Worm (Caenorhabditis elegans) whole organism, young adult: ENCODE results near the gene F14F7.5.

ENCODE experiments used
- F22D6.2 ChIP-seq: sonication (generic microtip); optimal IDR thresholded peaks from 2 replicates; lab custom pipeline; 2016; ENCODE audit warnings: mild to moderate bottlenecking, missing genetic modification characterization, missing compliant biosample characterization
- F23B12.7 ChIP-seq: sonication (generic microtip); optimal IDR thresholded peaks from 2 replicates; lab custom pipeline; 2017; ENCODE audit warnings: missing genetic modification characterization, mild to moderate bottlenecking, missing compliant biosample characterization, antibody characterized with exemption, moderate library complexity; ENCODE audit not compliant: insufficient read depth
- F49E8.2 ChIP-seq: sonication (generic microtip); optimal IDR thresholded peaks from 3 replicates; lab custom pipeline; 2017; ENCODE audit warnings: missing genetic modification characterization, mild to moderate bottlenecking, missing compliant biosample characterization, antibody characterized with exemption, moderate library complexity; ENCODE audit not compliant: insufficient read depth
- Y56A3A.18 ChIP-seq: fragments of 200-800 bp; sonication (Bioruptor generic); IDR thresholded peaks from 2 replicates; pipeline ENCODE4 v1.3.6; 2022; ENCODE audit warnings: missing genetic modification reagents, missing genetic modification characterization, missing compliant biosample characterization
- ZK185.1 ChIP-seq: sonication (generic microtip); optimal IDR thresholded peaks from 2 replicates; lab custom pipeline; 2016; ENCODE audit warnings: mild to moderate bottlenecking, missing genetic modification characterization, missing compliant biosample characterization; ENCODE audit not compliant: poor library complexity, severe bottlenecking
- akir-1 ChIP-seq: fragments of 200-800 bp; sonication (Bioruptor generic); optimal IDR thresholded peaks from 2 replicates; lab custom pipeline; 2018; ENCODE audit warnings: mild to moderate bottlenecking, missing genetic modification characterization, moderate library complexity, missing compliant biosample characterization
- ceh-40 ChIP-seq: fragments of 200-800 bp; sonication (Bioruptor generic); IDR thresholded peaks from 2 replicates; pipeline ENCODE4 v1.3.6; 2022; ENCODE audit warnings: missing genetic modification characterization, missing compliant biosample characterization
- chd-7 ChIP-seq: sonication (generic microtip); optimal IDR thresholded peaks from 2 replicates; lab custom pipeline; 2016; ENCODE audit warnings: mild to moderate bottlenecking, missing genetic modification characterization, moderate library complexity, missing compliant biosample characterization
- dox-1 ChIP-seq: fragments of 200-800 bp; sonication (Bioruptor generic); IDR thresholded peaks from 2 replicates; pipeline ENCODE4 v1.3.6; 2022; ENCODE audit warnings: missing genetic modification reagents, missing genetic modification characterization, missing compliant biosample characterization
- dpl-1 ChIP-seq: fragments of 150-350 bp; optimal IDR thresholded peaks from 2 replicates; lab custom pipeline; 2014; ENCODE audit warnings: missing biosample characterization, missing genetic modification reagents, missing genetic modification characterization
- egrh-3 ChIP-seq: fragments of 200-800 bp; sonication (Bioruptor generic); IDR thresholded peaks from 2 replicates; pipeline ENCODE4 v1.3.6; 2022; ENCODE audit warnings: missing genetic modification reagents, missing genetic modification characterization, missing compliant biosample characterization
- gei-17 ChIP-seq: fragments of 200-800 bp; sonication (Bioruptor generic); optimal IDR thresholded peaks from 2 replicates; lab custom pipeline; 2018; ENCODE audit warnings: mild to moderate bottlenecking, missing genetic modification characterization, missing compliant biosample characterization
- hsf-1 ChIP-seq: fragments of 200-800 bp; sonication (Bioruptor generic); IDR thresholded peaks from 2 replicates; pipeline ENCODE4 v1.3.6; 2022; ENCODE audit warnings: missing genetic modification reagents, missing genetic modification characterization, missing compliant biosample characterization
- let-526 ChIP-seq: fragments of 200-800 bp; sonication (Bioruptor generic); IDR thresholded peaks from 2 replicates; pipeline ENCODE4 v1.3.6; 2022; ENCODE audit warnings: missing genetic modification reagents, missing genetic modification characterization, missing compliant biosample characterization
- lin-35 ChIP-seq, 3 experiments: fragments of 150-350 bp in 2 of 3; sonication (generic microtip) in 1 of 3; optimal IDR thresholded peaks; 2 replicates each; lab custom pipeline; 2014 to 2018; ENCODE audit warnings: missing biosample characterization in 3 of 3, missing genetic modification characterization in 3 of 3, missing genetic modification reagents in 3 of 3
- madf-10 ChIP-seq: sonication (generic microtip); optimal IDR thresholded peaks from 2 replicates; lab custom pipeline; 2016; ENCODE audit warnings: mild to moderate bottlenecking, missing genetic modification characterization, missing compliant biosample characterization
- mxl-1 ChIP-seq: sonication (generic microtip); optimal IDR thresholded peaks from 2 replicates; lab custom pipeline; 2016; ENCODE audit warnings: missing genetic modification characterization, missing compliant biosample characterization
- nfya-2 ChIP-seq: fragments of 200-800 bp; sonication (Bioruptor generic); IDR thresholded peaks from 2 replicates; pipeline ENCODE4 v1.3.6; 2022; ENCODE audit warnings: missing genetic modification reagents, missing genetic modification characterization, missing compliant biosample characterization
- nfyb-1 ChIP-seq: fragments of 200-800 bp; sonication (Bioruptor generic); IDR thresholded peaks from 2 replicates; pipeline ENCODE4 v1.3.6; 2022; ENCODE audit warnings: missing genetic modification reagents, missing genetic modification characterization, missing compliant biosample characterization
- nhr-120 ChIP-seq: fragments of 200-800 bp; sonication (Bioruptor generic); IDR thresholded peaks from 2 replicates; pipeline ENCODE4 v1.3.6; 2022; ENCODE audit warnings: missing genetic modification characterization, missing compliant biosample characterization
- nhr-27 ChIP-seq: fragments of 200-800 bp; sonication (Bioruptor generic); optimal IDR thresholded peaks from 2 replicates; lab custom pipeline; 2018; ENCODE audit warnings: mild to moderate bottlenecking, missing genetic modification characterization, moderate library complexity, missing compliant biosample characterization
- nhr-90 ChIP-seq: sonication (generic microtip); optimal IDR thresholded peaks from 2 replicates; lab custom pipeline; 2016; ENCODE audit warnings: missing genotype, mild to moderate bottlenecking, missing genetic modification characterization, missing compliant biosample characterization
- snpc-3.4 ChIP-seq: sonication (generic microtip); optimal IDR thresholded peaks from 2 replicates; lab custom pipeline; 2017; ENCODE audit warnings: missing genetic modification characterization, mild to moderate bottlenecking, missing compliant biosample characterization, antibody characterized with exemption, moderate library complexity, missing genotype, missing genetic modification reagents
- snpc-4 ChIP-seq, 5 experiments: fragments of 150-350 bp in 1 of 5; sonication (generic microtip) in 4 of 5; optimal IDR thresholded peaks; 2 replicates each; lab custom pipeline; 2014 to 2018; ENCODE audit warnings: missing genetic modification characterization in 5 of 5, missing biosample characterization in 3 of 5, antibody characterized with exemption in 2 of 5, mild to moderate bottlenecking in 2 of 5, missing compliant biosample characterization in 2 of 5, missing genotype in 2 of 5, moderate library complexity in 2 of 5, missing genetic modification reagents in 1 of 5
- somi-1 ChIP-seq: fragments of 200-800 bp; sonication (Bioruptor generic); optimal IDR thresholded peaks from 2 replicates; lab custom pipeline; 2018; ENCODE audit warnings: mild to moderate bottlenecking, missing genetic modification characterization, missing compliant biosample characterization
- xnd-1 ChIP-seq: sonication (generic microtip); optimal IDR thresholded peaks from 2 replicates; lab custom pipeline; 2016; ENCODE audit warnings: missing genotype, missing genetic modification reagents, missing genetic modification characterization, missing compliant biosample characterization
- zfh-2 ChIP-seq: fragments of 200-800 bp; sonication (Bioruptor generic); conservative IDR thresholded peaks from 2 replicates; pipeline ENCODE4 v1.3.6; 2022; ENCODE audit warnings: missing genetic modification reagents, missing genetic modification characterization, missing compliant biosample characterization
- ztf-22 ChIP-seq: fragments of 200-800 bp; sonication (Bioruptor generic); optimal IDR thresholded peaks from 2 replicates; lab custom pipeline; 2018; ENCODE audit warnings: mild to moderate bottlenecking, missing genetic modification characterization, moderate library complexity, missing compliant biosample characterization
- ztf-25 ChIP-seq: fragments of 200-800 bp; sonication (Bioruptor generic); IDR thresholded peaks from 2 replicates; pipeline ENCODE4 v1.3.6; 2022; ENCODE audit warnings: missing genetic modification reagents, missing genetic modification characterization, missing compliant biosample characterization
- ztf-28 ChIP-seq: fragments of 200-800 bp; sonication (Bioruptor generic); IDR thresholded peaks from 2 replicates; pipeline ENCODE4 v1.3.6; 2022; ENCODE audit warnings: missing genetic modification reagents, missing genetic modification characterization, missing compliant biosample characterization
- ztf-3 ChIP-seq: fragments of 200-800 bp; sonication (Bioruptor generic); optimal IDR thresholded peaks from 2 replicates; lab custom pipeline; 2018; ENCODE audit warnings: mild to moderate bottlenecking, missing genetic modification characterization, missing compliant biosample characterization

The F14F7.5 gene

DNA sequence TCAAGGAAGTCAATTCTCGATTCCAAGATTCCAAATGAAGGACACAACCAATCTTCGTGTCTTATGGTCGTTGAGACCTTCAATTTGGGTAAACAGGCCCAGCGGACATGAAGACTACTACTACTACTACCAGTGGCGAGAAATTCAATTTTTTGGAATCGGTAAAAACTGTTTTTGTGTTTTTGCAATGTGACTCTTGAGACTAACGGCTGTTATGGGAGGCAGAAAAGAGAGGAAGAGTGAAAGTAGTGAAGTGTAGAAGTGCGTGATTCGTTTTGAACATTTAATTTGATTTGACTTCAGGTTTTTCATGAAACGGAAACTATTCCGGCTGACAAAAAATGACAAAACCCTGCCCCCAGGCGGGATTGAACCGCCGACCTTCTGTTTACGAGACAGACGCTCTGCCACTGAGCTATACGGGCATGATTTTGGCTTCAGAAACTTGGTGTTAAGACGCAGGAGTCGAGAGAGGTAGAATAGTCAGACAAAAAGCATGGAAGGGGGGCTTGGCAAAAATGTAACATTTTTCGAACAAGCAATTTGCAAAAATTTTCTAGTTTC, 16.0 kb upstream of the F14F7.5 start (continued):
- no peak for TF ChIP-seq nhr-27 (tag; lab: Kevin White, UChicago)
- no peak for TF ChIP-seq xnd-1 (tag; lab: Kevin White, UChicago)
- 0 out of 2 replicates have a peak, but pooled peaks have one; percentile 42 for TF ChIP-seq ceh-40 (GFP tag; lab: Robert Waterston, UW)
- peak in 1 of 3 experiments; percentile 44 for TF ChIP-seq lin-35 (GFP tag; optimal IDR thresholded peaks at IDR 0.05; lab: Kevin White, UChicago)
- peak; percentile 78; the same call in 1 of the 2 replicates for TF ChIP-seq nfyb-1
- TF ChIP-seq madf-10 (tag; lab: Kevin White, UChicago): peak; percentile 44
- TF ChIP-seq somi-1 (GFP tag; lab: Kevin White, UChicago): peak; percentile 13
- no peak for TF ChIP-seq ztf-3 (GFP tag; lab: Kevin White, UChicago)
- no peak for TF ChIP-seq ZK185.1 (tag; lab: Kevin White, UChicago)
- peak; percentile 44; the same call in 1 of the 2 replicates for TF ChIP-seq egrh-3 (GFP tag; lab: Robert Waterston, UW)
- no peak for TF ChIP-seq nfya-2 (GFP tag; lab: Robert Waterston, UW)
- TF ChIP-seq mxl-1 (tag; lab: Kevin White, UChicago): peak; percentile 52

DNA sequence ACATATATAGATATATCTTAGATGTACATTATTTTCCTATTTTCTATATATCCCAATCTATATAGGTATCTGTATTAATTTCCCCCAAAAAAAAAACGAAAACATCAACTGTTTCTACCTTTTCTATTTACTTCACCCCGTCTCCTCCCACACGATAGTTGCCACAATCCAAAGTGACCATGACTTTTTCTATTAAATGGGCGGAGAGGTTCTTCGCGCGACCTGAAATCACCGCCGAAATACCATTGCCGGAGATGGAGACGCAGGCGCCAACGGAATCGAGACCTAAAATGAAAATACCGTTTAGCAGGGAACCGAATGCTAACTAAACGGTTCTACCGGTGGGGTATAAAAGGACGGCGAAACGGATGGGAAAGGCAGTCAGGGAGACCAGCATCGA, 13.2 kb upstream of the F14F7.5 start, which contains the start of gene col-98:
col-98 (plus strand) TSS at position 390 of the 400 bp plus-strand sequence.
- TF ChIP-seq nhr-120 (GFP tag; lab: Robert Waterston, UW) (no peak), xnd-1 (tag; lab: Kevin White, UChicago) (no peak), nhr-90 (tag; lab: Kevin White, UChicago) (no peak), gei-17 (GFP tag; lab: Kevin White, UChicago) (no peak), dox-1 (no peak), F23B12.7 (tag; lab: Kevin White, UChicago) (no peak), Y56A3A.18 (GFP tag; lab: Robert Waterston, UW) (no peak), ztf-25 (GFP tag; lab: Robert Waterston, UW) (no peak), chd-7 (no peak), F49E8.2 (tag; lab: Kevin White, UChicago) (no peak), snpc-3.4 (tag; lab: Kevin White, UChicago) (no peak), madf-10 (tag; lab: Kevin White, UChicago) (no peak), dpl-1 (no peak), ztf-28 (GFP tag; lab: Robert Waterston, UW) (no peak), akir-1 (GFP tag; lab: Kevin White, UChicago) (no peak), let-526 (GFP tag; lab: Robert Waterston, UW) (no peak), ztf-22 (GFP tag; lab: Kevin White, UChicago) (no peak)
- TF ChIP-seq, all 124 proteins: peak for 0

DNA sequence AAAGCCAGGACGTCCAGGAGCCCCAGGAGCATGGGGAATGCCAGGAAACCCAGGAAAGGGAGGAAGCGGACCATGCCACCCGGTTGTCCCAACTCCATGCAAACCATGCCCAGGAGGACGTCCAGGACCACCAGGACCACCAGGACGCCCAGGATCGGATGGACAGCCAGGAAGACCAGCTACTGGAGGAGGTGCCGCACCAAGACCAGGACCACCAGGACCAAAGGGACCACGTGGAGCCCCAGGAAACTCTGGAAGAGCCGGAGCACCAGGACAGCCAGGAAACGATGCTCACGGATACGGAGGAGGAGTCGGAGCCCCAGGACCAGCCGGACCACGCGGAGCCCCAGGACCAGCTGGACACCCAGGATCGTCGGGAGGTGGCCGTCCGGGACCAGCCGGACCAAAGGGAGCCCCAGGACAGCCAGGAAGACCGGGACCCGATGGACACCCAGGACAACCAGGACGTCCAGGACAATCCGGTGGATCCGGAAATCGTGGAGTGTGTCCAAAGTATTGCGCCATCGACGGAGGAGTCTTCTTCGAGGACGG, 12.2 kb upstream of the F14F7.5 start:
- TF ChIP-seq nfyb-1 (no peak), dox-1 (peak; percentile 52; the same call in 1 of the 2 replicates), F22D6.2 (tag; lab: Kevin White, UChicago) (no peak), egrh-3 (GFP tag; lab: Robert Waterston, UW) (peak; percentile 95), snpc-4 (GFP tag; optimal IDR thresholded peaks at IDR 0.05; lab: Kevin White, UChicago) (no peak), snpc-4 (tag; optimal IDR thresholded peaks at IDR 0.05; lab: Kevin White, UChicago) (no peak), hsf-1 (GFP tag; lab: Robert Waterston, UW) (0 out of 2 replicates have a peak, but pooled peaks have one; percentile 36), zfh-2 (GFP tag; lab: Robert Waterston, UW) (peak; percentile 95)
